Fruit fly (Drosophila melanogaster): ENCODE results near the gene mnb.

- no peak for TF ChIP-seq CG8478 (optimal IDR thresholded peaks at IDR 0.05)
- no peak for TF ChIP-seq CTCF (optimal IDR thresholded peaks at IDR 0.05)
Observed at dm6 chrX:17865103-17865502, 21.9 kb downstream of the mnb start.
